2 fruit fly cellular contexts compared by ENCODE assay signal in genomic region chr3R:16770653-16771377, dm6.
A peak's percentile ranks its signal among the peaks of the same experiment; 100 is the strongest.
TF ChIP-seq lines count a peak whose summit lies in the region.

No protein-coding gene starts in this region.

- TF ChIP-seq CTCF in whole organism, embryonic (GFP tag; optimal IDR thresholded peaks at IDR 0.05; lab: Kevin White, UChicago), result no peak

TF ChIP-seq in whole organism, embryonic, 481 proteins besides CTCF, POLR2A, EP300 and RAD21:
- peak; percentile 25 for TF ChIP-seq kni (GFP tag; optimal IDR thresholded peaks at IDR 0.05; lab: Kevin White, UChicago)
- TF ChIP-seq tll (GFP tag; optimal IDR thresholded peaks at IDR 0.05; lab: Kevin White, UChicago), result peak in 1 of 2 experiments; percentile 42
- TF ChIP-seq CG11093 (GFP tag; IDR thresholded peaks at IDR 0.05; lab: Robert Waterston, UW), result no peak
- no peak for TF ChIP-seq CG3726 (GFP tag; IDR thresholded peaks at IDR 0.05; lab: Robert Waterston, UW)
- peak; percentile 100 for TF ChIP-seq abd-A (tag; optimal IDR thresholded peaks at IDR 0.05; lab: Kevin White, UChicago)
- TF ChIP-seq dysf (GFP tag; IDR thresholded peaks at IDR 0.05; lab: Robert Waterston, UW), result no peak
- no peak for TF ChIP-seq bab2 (GFP tag; optimal IDR thresholded peaks at IDR 0.05; lab: Kevin White, UChicago)
- 0 out of 3 replicates have a peak, but pooled peaks have one; percentile 26 for TF ChIP-seq CG2199 (GFP tag; IDR thresholded peaks at IDR 0.05; lab: Robert Waterston, UW)
- no peak for TF ChIP-seq ewg (GFP tag; optimal IDR thresholded peaks at IDR 0.05; lab: Kevin White, UChicago)
- TF ChIP-seq peb (GFP tag; IDR thresholded peaks at IDR 0.05; lab: Robert Waterston, UW), result no peak
- TF ChIP-seq gcm (GFP tag; optimal IDR thresholded peaks at IDR 0.05; lab: Kevin White, UChicago), result no peak
- no peak for TF ChIP-seq slbo (GFP tag; IDR thresholded peaks at IDR 0.05; lab: Robert Waterston, UW)
- peak; percentile 66 for TF ChIP-seq Blimp-1 (GFP tag; optimal IDR thresholded peaks at IDR 0.05; lab: Kevin White, UChicago)
- peak; percentile 5 for TF ChIP-seq Med (GFP tag; lab: Kevin White, UChicago)
- TF ChIP-seq CG33557 (GFP tag; optimal IDR thresholded peaks at IDR 0.05; lab: Kevin White, UChicago), result no peak
- peak; percentile 44 for TF ChIP-seq zen (tag; optimal IDR thresholded peaks at IDR 0.05; lab: Kevin White, UChicago)
- TF ChIP-seq cad (GFP tag; optimal IDR thresholded peaks at IDR 0.05; lab: Kevin White, UChicago), result peak; percentile 92
- TF ChIP-seq ato (GFP tag; IDR thresholded peaks at IDR 0.05; lab: Robert Waterston, UW; ENCODE audit: partially characterized antibody), result no peak
- TF ChIP-seq BEAF-32 (GFP tag; optimal IDR thresholded peaks at IDR 0.05; lab: Kevin White, UChicago), result no peak
- TF ChIP-seq pb (GFP tag; optimal IDR thresholded peaks at IDR 0.05; lab: Kevin White, UChicago), result no peak
- TF ChIP-seq twi (tag; optimal IDR thresholded peaks at IDR 0.05; lab: Kevin White, UChicago), result peak; percentile 5
- peak; percentile 80 for TF ChIP-seq Abd-B (GFP tag; optimal IDR thresholded peaks at IDR 0.05; lab: Kevin White, UChicago)
- no peak for TF ChIP-seq Max (GFP tag; optimal IDR thresholded peaks at IDR 0.05; lab: Kevin White, UChicago)

TF ChIP-seq in whole organism, prepupa, 60 proteins besides CTCF, POLR2A, EP300 and RAD21:
- TF ChIP-seq vri (GFP tag; optimal IDR thresholded peaks at IDR 0.05; lab: Kevin White, UChicago) (no peak), svp (GFP tag; lab: Kevin White, UChicago) (peak; percentile 17), eg (GFP tag; IDR thresholded peaks at IDR 0.05; lab: Robert Waterston, UW) (no peak), Sox14 (GFP tag; optimal IDR thresholded peaks at IDR 0.05; lab: Kevin White, UChicago) (no peak), achi (GFP tag; optimal IDR thresholded peaks at IDR 0.05; lab: Kevin White, UChicago) (no peak), CG6854 (GFP tag; optimal IDR thresholded peaks at IDR 0.05; lab: Kevin White, UChicago) (no peak)

Comparison
In these comparisons a context has a peak if more than half of its experiments do, and no peak if none do; other contexts are left out.
1. Of the 7 proteins assayed by ChIP-seq in both whole organism, embryonic and whole organism, prepupa: peak only in whole organism, embryonic: Blimp-1; only in whole organism, prepupa: none; in both: none; in neither: 6.